Worm (Caenorhabditis elegans) whole organism, L1 larva: Measurements from ENCODE around the gene T02H6.3.

Source experiments
- blmp-1 ChIP-seq: fragments of 150-350 bp; optimal IDR thresholded peaks from 2 replicates; lab custom pipeline; 2014; ENCODE audit warnings: missing biosample characterization, missing genetic modification characterization
- elt-2 ChIP-seq: sonication (generic microtip); optimal IDR thresholded peaks from 2 replicates; lab custom pipeline; 2016; ENCODE audit warnings: missing genetic modification characterization, mild to moderate bottlenecking, inconsistent platforms, missing compliant biosample characterization, missing genetic modification reagents
- elt-3 ChIP-seq, 6 experiments: fragments of 150-350 bp in 1 of 6; sonication (generic microtip); optimal IDR thresholded peaks; 2 replicates each; lab custom pipeline; 2017 to 2018; ENCODE audit warnings: missing biosample characterization in 6 of 6, missing genetic modification characterization in 6 of 6, inconsistent platforms in 1 of 6
- lin-14 ChIP-seq: fragments of 200-800 bp; sonication (Bioruptor generic); optimal IDR thresholded peaks from 2 replicates; lab custom pipeline; 2018; ENCODE audit warnings: mild to moderate bottlenecking, missing genetic modification characterization, moderate library complexity, missing compliant biosample characterization
- lin-15B ChIP-seq: fragments of 150-350 bp; sonication (generic microtip); optimal IDR thresholded peaks from 3 replicates; lab custom pipeline; 2014; ENCODE audit warnings: missing biosample characterization, missing genetic modification characterization
- lin-35 ChIP-seq, 2 experiments: fragments of 150-350 bp; optimal IDR thresholded peaks; 2 replicates each; lab custom pipeline; 2014; ENCODE audit warnings: missing biosample characterization in 2 of 2, missing genetic modification characterization in 2 of 2, missing genetic modification reagents in 2 of 2
- lsy-2 ChIP-seq, 2 experiments: fragments of 150-350 bp; optimal IDR thresholded peaks; 2 replicates each; lab custom pipeline; 2014; ENCODE audit warnings: missing biosample characterization in 2 of 2, missing genetic modification characterization in 2 of 2
- nhr-11 ChIP-seq: fragments of 150-350 bp; optimal IDR thresholded peaks from 2 replicates; lab custom pipeline; 2014; ENCODE audit warnings: missing biosample characterization, missing genetic modification characterization
- nhr-237 ChIP-seq: fragments of 150-350 bp; optimal IDR thresholded peaks from 2 replicates; lab custom pipeline; 2014; ENCODE audit warnings: missing biosample characterization, missing genetic modification characterization
- nhr-77 ChIP-seq: fragments of 150-350 bp; optimal IDR thresholded peaks from 2 replicates; lab custom pipeline; 2014; ENCODE audit warnings: missing biosample characterization, missing genetic modification characterization
- rnt-1 ChIP-seq: sonication (generic microtip); optimal IDR thresholded peaks from 2 replicates; lab custom pipeline; 2016; ENCODE audit warnings: mild to moderate bottlenecking, missing genetic modification characterization, moderate library complexity, missing compliant biosample characterization
- snpc-4 ChIP-seq: fragments of 150-350 bp; optimal IDR thresholded peaks from 2 replicates; lab custom pipeline; 2014; ENCODE audit warnings: missing biosample characterization, missing genetic modification characterization
- snu-23 ChIP-seq: sonication (generic microtip); optimal IDR thresholded peaks from 2 replicates; lab custom pipeline; 2016; ENCODE audit warnings: missing genetic modification characterization, missing compliant biosample characterization
- unc-30 ChIP-seq: sonication (generic microtip); optimal IDR thresholded peaks from 2 replicates; lab custom pipeline; 2017; ENCODE audit warnings: missing biosample characterization, missing genetic modification characterization

DNA sequence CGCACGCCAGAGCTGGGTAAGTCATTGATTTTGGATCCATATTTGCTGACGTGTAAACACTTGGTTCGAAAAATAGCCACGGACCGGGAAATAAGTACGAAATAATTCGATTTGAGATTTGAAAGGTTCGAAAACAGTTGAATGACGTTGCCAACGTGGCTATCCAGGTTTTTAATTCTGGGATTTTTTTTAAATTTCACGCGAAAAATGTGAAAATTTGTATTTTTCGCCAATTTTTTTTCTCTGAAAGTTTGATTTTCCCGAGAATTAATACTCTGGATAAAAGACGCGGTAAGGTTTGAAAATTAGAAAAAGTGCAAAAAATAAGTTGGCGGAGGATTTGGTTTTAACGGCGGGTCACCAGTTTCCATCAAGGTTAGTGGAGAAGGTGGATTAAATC, 49.2 kb downstream of the T02H6.3 start, which contains the start of gene fbxc-48:
- TF ChIP-seq snpc-4 (tag; lab: Kevin White, UChicago): no peak
- no peak for TF ChIP-seq lin-14 (GFP tag; lab: Kevin White, UChicago)
- no peak for TF ChIP-seq elt-3 (tag; optimal IDR thresholded peaks at IDR 0.05; lab: Kevin White, UChicago)
- no peak for TF ChIP-seq lsy-2 (tag; optimal IDR thresholded peaks at IDR 0.05; lab: Kevin White, UChicago)
- TF ChIP-seq nhr-77 (tag; lab: Kevin White, UChicago): no peak
- TF ChIP-seq snu-23: no peak
- no peak for TF ChIP-seq elt-2 (tag; lab: Kevin White, UChicago)
- TF ChIP-seq rnt-1: no peak
- TF ChIP-seq lin-15B: no peak
- no peak for TF ChIP-seq nhr-237
- TF ChIP-seq nhr-11 (tag; lab: Kevin White, UChicago): no peak
- TF ChIP-seq unc-30 (tag; lab: Kevin White, UChicago): no peak
- no peak for TF ChIP-seq lin-35 (GFP tag; optimal IDR thresholded peaks at IDR 0.05; lab: Kevin White, UChicago)
- TF ChIP-seq blmp-1 (tag; lab: Kevin White, UChicago): no peak
